Worm (Caenorhabditis elegans): Measurements from ENCODE around the gene dph-3.
"Not testable (repeated sequence)": the region's sequence is repeated elsewhere in the genome, so short reads cannot be mapped to it uniquely, and the experiment has no call there.

The dph-3 gene

ce11 chrIV:9675572-9675971 lies 31.4 kb upstream of the dph-3 start, which contains the start of gene nhr-34:
Gene nhr-34, minus strand, starts transcription at chrIV:9675672.
- TF ChIP-seq flt-1 (GFP tag; IDR thresholded peaks at IDR 0.05) (no peak), tab-1 (GFP tag; IDR thresholded peaks at IDR 0.05) (no peak), ztf-29 (GFP tag; IDR thresholded peaks at IDR 0.05) (no peak), med-1 (GFP tag; optimal IDR thresholded peaks at IDR 0.05; ENCODE audit: insufficient read depth) (no peak), T22C8.4 (GFP tag; IDR thresholded peaks at IDR 0.05) (no peak), klf-2 (GFP tag; conservative IDR thresholded peaks at IDR 0.05) (no peak), cog-1 (tag; optimal IDR thresholded peaks at IDR 0.05) (no peak), ref-1 (GFP tag; conservative IDR thresholded peaks at IDR 0.05) (no peak), ztf-23 (GFP tag; IDR thresholded peaks at IDR 0.05) (no peak)

- TF ChIP-seq cog-1 (tag; optimal IDR thresholded peaks at IDR 0.05) = no peak
- TF ChIP-seq klf-2 (GFP tag; conservative IDR thresholded peaks at IDR 0.05) = no peak
- no peak for TF ChIP-seq ztf-29 (GFP tag; IDR thresholded peaks at IDR 0.05)
- no peak for TF ChIP-seq ref-1 (GFP tag; conservative IDR thresholded peaks at IDR 0.05)
- TF ChIP-seq tab-1 (GFP tag; IDR thresholded peaks at IDR 0.05) = no peak
- no peak for TF ChIP-seq flt-1 (GFP tag; IDR thresholded peaks at IDR 0.05)
- no peak for TF ChIP-seq T22C8.4 (GFP tag; IDR thresholded peaks at IDR 0.05)
Measured at ce11 chrIV:9676535-9676934, 30.4 kb upstream of the dph-3 start.

ce11 chrIV:9677226-9677992 lies 29.5 kb upstream of the dph-3 start:
- TF ChIP-seq ztf-29 (GFP tag; IDR thresholded peaks at IDR 0.05) = no peak

ce11 chrIV:9678007-9678406 lies 28.9 kb upstream of the dph-3 start:
- TF ChIP-seq ztf-23 (GFP tag; IDR thresholded peaks at IDR 0.05) (no peak), tab-1 (GFP tag; IDR thresholded peaks at IDR 0.05) (no peak), ztf-29 (GFP tag; IDR thresholded peaks at IDR 0.05) (no peak), cog-1 (tag; optimal IDR thresholded peaks at IDR 0.05) (no peak), ref-1 (GFP tag; conservative IDR thresholded peaks at IDR 0.05) (no peak), T22C8.4 (GFP tag; IDR thresholded peaks at IDR 0.05) (no peak), flt-1 (GFP tag; IDR thresholded peaks at IDR 0.05) (no peak), klf-2 (GFP tag; conservative IDR thresholded peaks at IDR 0.05) (no peak), med-1 (GFP tag; optimal IDR thresholded peaks at IDR 0.05; ENCODE audit: insufficient read depth) (no peak)

ce11 chrIV:9679296-9679695 lies 27.7 kb upstream of the dph-3 start:
- no peak for TF ChIP-seq ztf-29 (GFP tag; IDR thresholded peaks at IDR 0.05)
- TF ChIP-seq med-1 (GFP tag; optimal IDR thresholded peaks at IDR 0.05; ENCODE audit: insufficient read depth) = no peak
- TF ChIP-seq flt-1 (GFP tag; IDR thresholded peaks at IDR 0.05) = no peak
- no peak for TF ChIP-seq tab-1 (GFP tag; IDR thresholded peaks at IDR 0.05)
- no peak for TF ChIP-seq ref-1 (GFP tag; conservative IDR thresholded peaks at IDR 0.05)
- no peak for TF ChIP-seq cog-1 (tag; optimal IDR thresholded peaks at IDR 0.05)
- TF ChIP-seq ztf-23 (GFP tag; IDR thresholded peaks at IDR 0.05) = no peak
- no peak for TF ChIP-seq T22C8.4 (GFP tag; IDR thresholded peaks at IDR 0.05)
- no peak for TF ChIP-seq klf-2 (GFP tag; conservative IDR thresholded peaks at IDR 0.05)

ce11 chrIV:9680841-9681240 lies 26.1 kb upstream of the dph-3 start, which contains the start of gene ins-8:
Gene ins-8, minus strand, starts transcription at chrIV:9680941.
- TF ChIP-seq ztf-29 (GFP tag; IDR thresholded peaks at IDR 0.05) (no peak), T22C8.4 (GFP tag; IDR thresholded peaks at IDR 0.05) (no peak), cog-1 (tag; optimal IDR thresholded peaks at IDR 0.05) (no peak)

ce11 chrIV:9682514-9682913 lies 24.4 kb upstream of the dph-3 start, which contains the start of gene ins-7:
Gene ins-7, minus strand, starts transcription at chrIV:9682845.
- TF ChIP-seq med-1 (GFP tag; optimal IDR thresholded peaks at IDR 0.05; ENCODE audit: insufficient read depth) = no peak
- TF ChIP-seq T22C8.4 (GFP tag; IDR thresholded peaks at IDR 0.05) = no peak
- TF ChIP-seq ztf-29 (GFP tag; IDR thresholded peaks at IDR 0.05) = no peak
- TF ChIP-seq ztf-23 (GFP tag; IDR thresholded peaks at IDR 0.05) = no peak
- no peak for TF ChIP-seq cog-1 (tag; optimal IDR thresholded peaks at IDR 0.05)
- no peak for TF ChIP-seq flt-1 (GFP tag; IDR thresholded peaks at IDR 0.05)
- TF ChIP-seq tab-1 (GFP tag; IDR thresholded peaks at IDR 0.05) = no peak
- no peak for TF ChIP-seq ref-1 (GFP tag; conservative IDR thresholded peaks at IDR 0.05)
- TF ChIP-seq klf-2 (GFP tag; conservative IDR thresholded peaks at IDR 0.05) = no peak

- no peak for TF ChIP-seq tab-1 (GFP tag; IDR thresholded peaks at IDR 0.05)
- TF ChIP-seq flt-1 (GFP tag; IDR thresholded peaks at IDR 0.05) = no peak
- no peak for TF ChIP-seq ref-1 (GFP tag; conservative IDR thresholded peaks at IDR 0.05)
- no peak for TF ChIP-seq klf-2 (GFP tag; conservative IDR thresholded peaks at IDR 0.05)
- TF ChIP-seq ztf-29 (GFP tag; IDR thresholded peaks at IDR 0.05) = no peak
- TF ChIP-seq ztf-23 (GFP tag; IDR thresholded peaks at IDR 0.05) = no peak
- TF ChIP-seq med-1 (GFP tag; optimal IDR thresholded peaks at IDR 0.05; ENCODE audit: insufficient read depth) = no peak
- TF ChIP-seq T22C8.4 (GFP tag; IDR thresholded peaks at IDR 0.05) = no peak
- no peak for TF ChIP-seq cog-1 (tag; optimal IDR thresholded peaks at IDR 0.05)
Measured at ce11 chrIV:9683433-9683832, 23.5 kb upstream of the dph-3 start, which contains the start of the genes htas-1 and ZK1251.3. Gene htas-1, minus strand, starts transcription at chrIV:9683533. Gene ZK1251.3, plus strand, starts transcription at chrIV:9683658.

ce11 chrIV:9688715-9689114 lies 18.2 kb upstream of the dph-3 start, which contains the start of gene msp-76:
Gene msp-76, plus strand, starts transcription at chrIV:9689015.
- TF ChIP-seq ztf-29, tab-1, T22C8.4 (GFP tag; IDR thresholded peaks at IDR 0.05): not testable (repeated sequence)

- TF ChIP-seq klf-2 (GFP tag; conservative IDR thresholded peaks at IDR 0.05) (no peak), tab-1 (GFP tag; IDR thresholded peaks at IDR 0.05) (no peak), flt-1 (GFP tag; IDR thresholded peaks at IDR 0.05) (no peak), med-1 (GFP tag; optimal IDR thresholded peaks at IDR 0.05; ENCODE audit: insufficient read depth) (no peak), ztf-29 (GFP tag; IDR thresholded peaks at IDR 0.05) (no peak), ztf-23 (GFP tag; IDR thresholded peaks at IDR 0.05) (no peak), ref-1 (GFP tag; conservative IDR thresholded peaks at IDR 0.05) (no peak), T22C8.4 (GFP tag; IDR thresholded peaks at IDR 0.05) (no peak), cog-1 (tag; optimal IDR thresholded peaks at IDR 0.05) (no peak)
Measured at ce11 chrIV:9690644-9691043, 16.3 kb upstream of the dph-3 start, which contains the start of gene sdz-36. Gene sdz-36, plus strand, starts transcription at chrIV:9690944.

Measured in whole organism, midembryonic.